Worm (Caenorhabditis elegans) whole organism, L1 larva: Measurements from ENCODE around the gene egl-2.

Source experiments
- irx-1 ChIP-seq: sonication (generic microtip); optimal IDR thresholded peaks from 2 replicates; lab custom pipeline; 2016; ENCODE audit warnings: missing genetic modification characterization, missing compliant biosample characterization
- isw-1 ChIP-seq: fragments of 200-800 bp; sonication (Bioruptor generic); IDR thresholded peaks from 2 replicates; pipeline ENCODE4 v1.3.6; 2022; ENCODE audit warnings: missing genetic modification characterization, missing compliant biosample characterization
- lsy-2 ChIP-seq, 2 experiments: fragments of 150-350 bp; optimal IDR thresholded peaks; 2 replicates each; lab custom pipeline; 2014; ENCODE audit warnings: missing biosample characterization in 2 of 2, missing genetic modification characterization in 2 of 2
- mdl-1 ChIP-seq, 2 experiments: fragments of 150-350 bp; optimal IDR thresholded peaks; 2 replicates each; lab custom pipeline; 2014 to 2017; ENCODE audit warnings: missing biosample characterization in 2 of 2, missing genetic modification characterization in 2 of 2, inconsistent platforms in 1 of 2
- snpc-4 ChIP-seq: fragments of 150-350 bp; optimal IDR thresholded peaks from 2 replicates; lab custom pipeline; 2014; ENCODE audit warnings: missing biosample characterization, missing genetic modification characterization

DNA sequence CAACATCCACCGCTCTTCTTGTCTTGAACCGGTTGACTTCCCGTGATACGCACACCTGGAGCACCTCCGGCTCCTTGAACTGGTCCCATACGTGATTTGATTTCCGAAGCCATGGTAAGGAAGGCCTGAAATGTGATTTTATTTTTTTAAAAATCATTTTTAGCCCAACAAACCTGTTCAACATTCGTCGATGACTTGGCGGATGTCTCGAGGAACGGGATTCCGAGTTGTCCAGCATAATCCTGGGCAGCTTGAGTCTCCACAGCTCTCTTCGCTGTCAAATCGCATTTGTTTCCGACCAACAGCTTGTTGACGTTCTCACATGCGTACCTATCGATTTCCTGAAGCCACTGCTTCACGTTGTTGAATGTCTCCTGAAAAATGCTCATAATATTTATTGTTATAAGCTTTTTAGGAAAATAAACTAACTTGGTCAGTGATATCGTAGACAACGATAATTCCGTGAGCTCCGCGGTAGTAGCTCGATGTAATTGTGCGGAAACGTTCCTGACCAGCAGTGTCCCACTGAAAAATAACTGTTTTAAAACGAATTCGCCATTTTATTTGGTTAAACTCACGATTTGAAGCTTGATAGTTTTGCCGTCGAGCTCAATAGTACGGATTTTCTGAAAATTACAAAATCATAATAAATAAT lies 35.9 kb downstream of the egl-2 start:
- TF ChIP-seq isw-1 (GFP tag; lab: Robert Waterston, UW) (no peak), irx-1 (tag; lab: Kevin White, UChicago) (no peak), snpc-4 (no peak), lsy-2 (tag; optimal IDR thresholded peaks at IDR 0.05; lab: Kevin White, UChicago) (no peak), mdl-1 (tag; optimal IDR thresholded peaks at IDR 0.05; lab: Kevin White, UChicago) (no peak)
